Fruit fly (Drosophila melanogaster) whole organism, prepupa: Measurements from ENCODE around the gene CG14174.
A peak's percentile ranks its signal among the peaks of the same experiment; 100 is the strongest.

ENCODE experiments used
- Blimp-1 ChIP-seq: fragments of 200-800 bp; sonication (Bioruptor generic); optimal IDR thresholded peaks from 3 replicates; lab custom pipeline; 2017; ENCODE audit warnings: missing biosample characterization, missing genetic modification characterization, mild to moderate bottlenecking, moderate library complexity, missing genetic modification reagents
- CG10631 ChIP-seq: fragments of 200-800 bp; sonication (Bioruptor generic); optimal IDR thresholded peaks from 2 replicates; lab custom pipeline; 2016; ENCODE audit warnings: missing biosample characterization, missing genetic modification characterization
- CG10669 ChIP-seq: fragments of 200-800 bp; sonication (Bioruptor generic); optimal IDR thresholded peaks from 3 replicates; lab custom pipeline; 2018; ENCODE audit warnings: missing biosample characterization, mild to moderate bottlenecking, missing genetic modification characterization, moderate library complexity
- CG11762 ChIP-seq: fragments of 200-800 bp; sonication (Bioruptor generic); optimal IDR thresholded peaks from 3 replicates; lab custom pipeline; 2016; ENCODE audit warnings: missing biosample characterization, missing genetic modification characterization; ENCODE audit not compliant: insufficient read depth
- CG11902 ChIP-seq: fragments of 200-800 bp; sonication (Bioruptor generic); optimal IDR thresholded peaks from 3 replicates; lab custom pipeline; 2016; ENCODE audit warnings: missing biosample characterization, missing genetic modification characterization
- CG15336 ChIP-seq: fragments of 200-800 bp; sonication (Bioruptor generic); IDR thresholded peaks from 2 replicates; pipeline ENCODE4 v1.3.6; 2022; ENCODE audit warnings: missing biosample characterization, missing genetic modification characterization
- CG1621 ChIP-seq: fragments of 200-800 bp; sonication (Bioruptor generic); optimal IDR thresholded peaks from 3 replicates; lab custom pipeline; 2018; ENCODE audit warnings: missing biosample characterization, mild to moderate bottlenecking, missing genetic modification characterization
- CG3032 ChIP-seq: fragments of 200-800 bp; optimal IDR thresholded peaks from 2 replicates; lab custom pipeline; 2019; ENCODE audit warnings: missing biosample characterization, mild to moderate bottlenecking, missing genetic modification characterization, moderate library complexity
- CG31627 ChIP-seq: fragments of 200-800 bp; sonication (Bioruptor generic); optimal IDR thresholded peaks from 3 replicates; lab custom pipeline; 2016; ENCODE audit warnings: missing biosample characterization, missing genetic modification characterization
- CG32006 ChIP-seq: fragments of 200-800 bp; sonication (Bioruptor generic); optimal IDR thresholded peaks from 3 replicates; lab custom pipeline; 2017; ENCODE audit warnings: missing biosample characterization, mild to moderate bottlenecking, missing genetic modification characterization
- CG3919 ChIP-seq: fragments of 200-800 bp; sonication (Bioruptor generic); optimal IDR thresholded peaks from 3 replicates; lab custom pipeline; 2016; ENCODE audit warnings: missing biosample characterization, missing genetic modification characterization
- CG4318 ChIP-seq: fragments of 200-800 bp; sonication (Bioruptor generic); optimal IDR thresholded peaks from 3 replicates; lab custom pipeline; 2017; ENCODE audit warnings: missing biosample characterization, mild to moderate bottlenecking, missing genetic modification characterization
- CG6163 ChIP-seq: fragments of 200-800 bp; sonication (Bioruptor generic); IDR thresholded peaks from 3 replicates; pipeline ENCODE4 v1.3.6; 2022; ENCODE audit warnings: missing biosample characterization, missing genetic modification characterization
- CG6792 ChIP-seq: fragments of 200-800 bp; sonication (Bioruptor generic); optimal IDR thresholded peaks from 3 replicates; lab custom pipeline; 2016; ENCODE audit warnings: missing biosample characterization, missing genetic modification characterization
- CG6808 ChIP-seq: fragments of 200-800 bp; sonication (Bioruptor generic); optimal IDR thresholded peaks from 3 replicates; lab custom pipeline; 2017; ENCODE audit warnings: missing biosample characterization, missing genetic modification characterization, mild to moderate bottlenecking, moderate library complexity, missing genetic modification reagents
- CG6854 ChIP-seq: fragments of 200-800 bp; sonication (Bioruptor generic); optimal IDR thresholded peaks from 2 replicates; lab custom pipeline; 2017; ENCODE audit warnings: missing biosample characterization, mild to moderate bottlenecking, missing genetic modification characterization
- CG7368 ChIP-seq: fragments of 200-800 bp; sonication (Bioruptor generic); optimal IDR thresholded peaks from 3 replicates; lab custom pipeline; 2016; ENCODE audit warnings: missing biosample characterization, missing genetic modification characterization
- CG8319 ChIP-seq: fragments of 200-800 bp; sonication (Bioruptor generic); optimal IDR thresholded peaks from 3 replicates; lab custom pipeline; 2016; ENCODE audit warnings: missing biosample characterization, missing genetic modification characterization
- CG8632 ChIP-seq: fragments of 200-800 bp; sonication (Bioruptor generic); optimal IDR thresholded peaks from 3 replicates; lab custom pipeline; 2016; ENCODE audit warnings: missing biosample characterization, missing genetic modification characterization
- CG9139 ChIP-seq: fragments of 200-800 bp; sonication (Bioruptor generic); optimal IDR thresholded peaks from 3 replicates; lab custom pipeline; 2017; ENCODE audit warnings: missing biosample characterization, mild to moderate bottlenecking, missing genetic modification characterization
- Eip75B ChIP-seq: fragments of 200-800 bp; sonication (Bioruptor generic); optimal IDR thresholded peaks from 3 replicates; lab custom pipeline; 2016; ENCODE audit warnings: missing biosample characterization, missing genetic modification characterization
- Eip78C ChIP-seq: fragments of 200-800 bp; sonication (Bioruptor generic); peaks from one replicate; lab custom pipeline; 2016; ENCODE audit warnings: missing biosample characterization, missing genetic modification characterization
- Eip93F ChIP-seq: fragments of 200-800 bp; sonication (Bioruptor generic); optimal IDR thresholded peaks from 2 replicates; lab custom pipeline; 2016; ENCODE audit warnings: missing biosample characterization, mild to moderate bottlenecking, missing genetic modification characterization
- Ets21C ChIP-seq: fragments of 200-800 bp; sonication (Bioruptor generic); optimal IDR thresholded peaks from 3 replicates; lab custom pipeline; 2016; ENCODE audit warnings: missing biosample characterization, missing genetic modification characterization
- Ets96B ChIP-seq: fragments of 200-800 bp; optimal IDR thresholded peaks from 2 replicates; lab custom pipeline; 2019; ENCODE audit warnings: missing biosample characterization, mild to moderate bottlenecking, missing genetic modification characterization, moderate library complexity
- Hr38 ChIP-seq: sonication (Bioruptor generic); optimal IDR thresholded peaks from 2 replicates; lab custom pipeline; 2016; ENCODE audit warnings: missing biosample characterization, missing genetic modification characterization
- Hr39 ChIP-seq: fragments of 200-800 bp; sonication (Bioruptor generic); optimal IDR thresholded peaks from 2 replicates; lab custom pipeline; 2016; ENCODE audit warnings: missing biosample characterization, missing genetic modification characterization
- Hr4 ChIP-seq: fragments of 200-800 bp; sonication (Bioruptor generic); optimal IDR thresholded peaks from 3 replicates; lab custom pipeline; 2016; ENCODE audit warnings: missing biosample characterization, missing genetic modification characterization
- Lpt ChIP-seq: fragments of 200-800 bp; sonication (Bioruptor generic); optimal IDR thresholded peaks from 3 replicates; lab custom pipeline; 2016; ENCODE audit warnings: missing biosample characterization, missing genetic modification characterization
- OdsH ChIP-seq: fragments of 200-800 bp; sonication (Bioruptor generic); optimal IDR thresholded peaks from 3 replicates; lab custom pipeline; 2016; ENCODE audit warnings: missing biosample characterization, missing genetic modification characterization
- Sox102F ChIP-seq: fragments of 200-800 bp; sonication (Bioruptor generic); optimal IDR thresholded peaks from 2 replicates; lab custom pipeline; 2016; ENCODE audit warnings: missing biosample characterization, mild to moderate bottlenecking, missing genetic modification characterization
- Sox14 ChIP-seq: fragments of 200-800 bp; sonication (Bioruptor generic); optimal IDR thresholded peaks from 3 replicates; lab custom pipeline; 2016; ENCODE audit warnings: missing biosample characterization, missing genetic modification characterization
- Sox15 ChIP-seq: fragments of 200-800 bp; sonication (Bioruptor generic); optimal IDR thresholded peaks from 3 replicates; lab custom pipeline; 2016; ENCODE audit warnings: missing biosample characterization, missing genetic modification characterization
- achi ChIP-seq: fragments of 200-800 bp; sonication (Bioruptor generic); optimal IDR thresholded peaks from 3 replicates; lab custom pipeline; 2016; ENCODE audit warnings: missing biosample characterization, missing genetic modification characterization
- acj6 ChIP-seq: fragments of 200-800 bp; sonication (Bioruptor generic); optimal IDR thresholded peaks from 3 replicates; lab custom pipeline; 2016; ENCODE audit warnings: missing biosample characterization, missing genetic modification characterization
- dac ChIP-seq: fragments of 200-800 bp; sonication (Bioruptor generic); optimal IDR thresholded peaks from 2 replicates; lab custom pipeline; 2017; ENCODE audit warnings: missing biosample characterization, mild to moderate bottlenecking, missing genetic modification characterization
- eg ChIP-seq: fragments of 200-800 bp; sonication (Bioruptor generic); IDR thresholded peaks from 3 replicates; pipeline ENCODE4 v1.3.6; 2022; ENCODE audit warnings: missing biosample characterization, missing genetic modification characterization
- fd85E ChIP-seq: fragments of 200-800 bp; sonication (Bioruptor generic); optimal IDR thresholded peaks from 3 replicates; lab custom pipeline; 2016; ENCODE audit warnings: missing biosample characterization, missing genetic modification characterization
- fkh ChIP-seq: fragments of 200-800 bp; sonication (Bioruptor generic); optimal IDR thresholded peaks from 3 replicates; lab custom pipeline; 2017; ENCODE audit warnings: missing biosample characterization, mild to moderate bottlenecking, missing genetic modification characterization, moderate library complexity
- lz ChIP-seq: fragments of 200-800 bp; sonication (Bioruptor generic); optimal IDR thresholded peaks from 3 replicates; lab custom pipeline; 2016; ENCODE audit warnings: missing biosample characterization, missing genetic modification characterization
- net ChIP-seq: fragments of 200-800 bp; sonication (Bioruptor generic); optimal IDR thresholded peaks from 3 replicates; lab custom pipeline; 2016; ENCODE audit warnings: missing biosample characterization, missing genetic modification characterization
- pdm3 ChIP-seq: fragments of 200-800 bp; sonication (Bioruptor generic); optimal IDR thresholded peaks from 3 replicates; lab custom pipeline; 2016; ENCODE audit warnings: missing biosample characterization, missing genetic modification characterization
- salr ChIP-seq, 2 experiments: fragments of 200-800 bp; sonication (Bioruptor generic); optimal IDR thresholded peaks; 3 replicates each; lab custom pipeline; 2016 to 2018; ENCODE audit warnings: missing biosample characterization in 2 of 2, missing genetic modification characterization in 2 of 2, mild to moderate bottlenecking in 1 of 2
- spab ChIP-seq: fragments of 200-800 bp; sonication (Bioruptor generic); optimal IDR thresholded peaks from 2 replicates; lab custom pipeline; 2017; ENCODE audit warnings: missing biosample characterization, mild to moderate bottlenecking, missing genetic modification characterization, missing genetic modification reagents
- topi ChIP-seq: fragments of 200-800 bp; sonication (Bioruptor generic); optimal IDR thresholded peaks from 3 replicates; lab custom pipeline; 2016; ENCODE audit warnings: missing biosample characterization, missing genetic modification characterization
- vri ChIP-seq: fragments of 200-800 bp; sonication (Bioruptor generic); optimal IDR thresholded peaks from 3 replicates; lab custom pipeline; 2016; ENCODE audit warnings: missing biosample characterization, mild to moderate bottlenecking, missing genetic modification characterization

The CG14174 gene

DNA sequence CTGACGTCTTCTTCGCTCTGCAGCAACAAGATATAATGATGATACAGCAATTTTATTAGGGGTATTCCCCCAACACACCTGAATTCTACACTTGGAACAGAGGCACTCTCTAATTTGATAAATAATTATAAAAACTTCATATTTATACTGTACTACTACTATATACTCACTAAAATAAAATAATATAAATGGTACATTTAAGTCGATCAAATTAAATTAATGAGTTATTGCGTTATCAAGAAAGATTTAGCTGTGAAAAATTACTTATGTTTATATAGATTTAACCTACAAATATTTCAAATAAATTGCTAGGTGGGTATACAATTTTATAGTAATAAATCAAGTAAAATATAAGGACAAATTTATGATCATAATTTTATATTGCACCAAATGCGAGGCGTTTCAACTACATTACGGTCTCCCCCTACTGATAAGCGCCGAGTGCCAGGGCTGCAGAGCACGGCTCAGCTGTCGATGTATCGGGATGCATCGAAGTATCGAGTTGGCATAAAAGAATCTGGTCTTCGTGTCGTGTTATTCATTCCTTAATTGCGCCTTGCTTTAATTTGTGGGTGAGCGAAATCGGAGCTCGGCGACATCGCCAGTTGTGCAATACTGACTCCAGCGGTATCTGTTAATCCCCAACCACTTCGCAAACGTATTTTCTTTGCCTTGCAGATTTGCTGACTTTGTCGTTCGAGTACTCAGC lies 5.1 kb upstream of the CG14174 start, which contains the start of gene vsg (continued):
- TF ChIP-seq Hr38 (GFP tag; lab: Kevin White, UChicago): no peak
- TF ChIP-seq Eip93F (GFP tag; lab: Kevin White, UChicago): peak; percentile 47
- TF ChIP-seq fd85E (GFP tag; lab: Kevin White, UChicago): no peak
- TF ChIP-seq achi (GFP tag; lab: Kevin White, UChicago): peak; percentile 64
- TF ChIP-seq Sox102F: no peak
- peak; percentile 56 for TF ChIP-seq CG8319
- no peak for TF ChIP-seq CG6854
- TF ChIP-seq vri (GFP tag; lab: Kevin White, UChicago): peak; percentile 87
- TF ChIP-seq pdm3 (GFP tag; lab: Kevin White, UChicago): no peak
- TF ChIP-seq CG4318 (GFP tag; lab: Kevin White, UChicago): no peak
- no peak for TF ChIP-seq dac (GFP tag; lab: Kevin White, UChicago)
- peak; percentile 14 for TF ChIP-seq Sox14
- peak; percentile 46 for TF ChIP-seq Blimp-1 (GFP tag; lab: Kevin White, UChicago)
- TF ChIP-seq CG6808 (GFP tag; lab: Kevin White, UChicago): peak; percentile 64
- peak; percentile 82 for TF ChIP-seq CG8632 (GFP tag; lab: Kevin White, UChicago)
- no peak for TF ChIP-seq fkh (GFP tag; lab: Kevin White, UChicago)
- TF ChIP-seq CG10669 (GFP tag; lab: Kevin White, UChicago): peak; percentile 55
- TF ChIP-seq Eip75B (GFP tag; lab: Kevin White, UChicago): no peak
- peak; percentile 61 for TF ChIP-seq Hr4 (GFP tag; lab: Kevin White, UChicago)
- TF ChIP-seq CG7368 (GFP tag; lab: Kevin White, UChicago): peak; percentile 29
- TF ChIP-seq Sox15 (GFP tag; lab: Kevin White, UChicago): peak; percentile 73

DNA sequence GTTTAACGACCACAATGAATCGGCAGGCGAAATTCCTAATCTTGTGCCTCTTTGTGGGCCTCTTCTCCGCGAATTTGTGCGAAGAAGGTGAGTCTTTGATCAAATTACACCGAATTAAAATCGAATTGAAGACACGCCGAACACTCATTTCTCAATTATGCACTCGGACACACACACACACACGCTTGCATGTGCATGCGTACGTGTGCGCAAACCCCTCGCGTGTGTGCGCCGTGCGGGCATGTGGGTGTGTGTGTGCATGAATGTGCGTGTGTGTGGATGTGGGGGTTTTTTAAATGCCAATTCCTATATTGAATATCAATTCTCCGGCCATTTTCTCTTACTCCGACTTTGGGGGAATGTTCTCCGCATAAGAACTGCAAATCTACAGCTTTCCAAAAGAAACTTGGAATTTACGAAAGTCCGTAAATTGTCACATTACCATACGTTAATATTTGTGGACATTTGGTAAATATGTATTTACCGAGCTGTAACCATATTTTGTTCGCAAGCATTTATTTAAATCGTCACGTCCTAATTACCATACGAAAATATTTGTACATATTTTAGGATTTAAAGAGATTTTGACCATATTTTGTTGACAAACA lies 4.5 kb upstream of the CG14174 start:
- TF ChIP-seq Lpt (GFP tag; lab: Kevin White, UChicago) (no peak), CG32006 (no peak), CG31627 (GFP tag; lab: Kevin White, UChicago) (no peak), CG8632 (GFP tag; lab: Kevin White, UChicago) (no peak), CG15336 (no peak), CG6808 (GFP tag; lab: Kevin White, UChicago) (no peak), acj6 (GFP tag; lab: Kevin White, UChicago) (no peak), salr (GFP tag; optimal IDR thresholded peaks at IDR 0.05; lab: Kevin White, UChicago) (no peak), Hr39 (GFP tag; lab: Kevin White, UChicago) (no peak), CG1621 (tag; lab: Kevin White, UChicago) (peak; percentile 42), net (GFP tag; lab: Kevin White, UChicago) (no peak), spab (GFP tag; lab: Kevin White, UChicago) (no peak), CG8319 (no peak), lz (GFP tag; lab: Kevin White, UChicago) (no peak), CG7368 (GFP tag; lab: Kevin White, UChicago) (no peak), CG3032 (tag; lab: Kevin White, UChicago) (no peak), fd85E (GFP tag; lab: Kevin White, UChicago) (no peak), CG3919 (GFP tag; lab: Kevin White, UChicago) (no peak), CG6792 (GFP tag; lab: Kevin White, UChicago) (no peak), CG11762 (GFP tag; lab: Kevin White, UChicago) (no peak), CG10631 (GFP tag; lab: Kevin White, UChicago) (no peak), CG4318 (GFP tag; lab: Kevin White, UChicago) (no peak), CG9139 (GFP tag; lab: Kevin White, UChicago) (no peak), CG6163 (GFP tag; lab: Robert Waterston, UW) (no peak), Hr38 (GFP tag; lab: Kevin White, UChicago) (no peak), OdsH (GFP tag; lab: Kevin White, UChicago) (no peak), Sox15 (GFP tag; lab: Kevin White, UChicago) (no peak), Eip78C (GFP tag; lab: Kevin White, UChicago) (peak; percentile 62), pdm3 (GFP tag; lab: Kevin White, UChicago) (no peak), achi (GFP tag; lab: Kevin White, UChicago) (no peak), topi (GFP tag; lab: Kevin White, UChicago) (no peak), eg (GFP tag; lab: Robert Waterston, UW) (no peak), fkh (GFP tag; lab: Kevin White, UChicago) (peak; percentile 64), Eip93F (GFP tag; lab: Kevin White, UChicago) (no peak), Sox14 (no peak), Hr4 (GFP tag; lab: Kevin White, UChicago) (no peak), CG11902 (GFP tag; lab: Kevin White, UChicago) (no peak), Ets96B (tag; lab: Kevin White, UChicago) (no peak), Ets21C (GFP tag; lab: Kevin White, UChicago) (no peak), Eip75B (GFP tag; lab: Kevin White, UChicago) (no peak), Sox102F (no peak)
